Worm (Caenorhabditis elegans): Measurements from ENCODE around the gene sra-29.

ce11 chrII:6563238-6563637, 12.3 kb downstream of the sra-29 start:
- TF ChIP-seq mls-2 (tag; optimal IDR thresholded peaks at IDR 0.05) (no peak), ces-1 (GFP tag; optimal IDR thresholded peaks at IDR 0.05) (no peak), nhr-76 (tag; optimal IDR thresholded peaks at IDR 0.05) (no peak), snpc-4 (tag; optimal IDR thresholded peaks at IDR 0.05) (no peak), blmp-1 (tag; optimal IDR thresholded peaks at IDR 0.05) (no peak), unc-62 (GFP tag; optimal IDR thresholded peaks at IDR 0.05) (peak; percentile 7), nhr-12 (tag; optimal IDR thresholded peaks at IDR 0.05) (no peak)
